Worm (Caenorhabditis elegans) whole organism, L2 larva: ENCODE measurements around the gene npp-15.

Source experiments
- C34F6.9 ChIP-seq: fragments of 150-350 bp; optimal IDR thresholded peaks from 2 replicates; lab custom pipeline; 2014; ENCODE audit warnings: missing biosample characterization, missing genetic modification characterization
- elt-1 ChIP-seq: fragments of 150-350 bp; optimal IDR thresholded peaks from 2 replicates; lab custom pipeline; 2014; ENCODE audit warnings: missing biosample characterization, missing genetic modification characterization
- elt-3 ChIP-seq: sonication (generic microtip); optimal IDR thresholded peaks from 2 replicates; lab custom pipeline; 2017; ENCODE audit warnings: missing biosample characterization, missing genetic modification characterization
- lin-39 ChIP-seq: fragments of 150-350 bp; optimal IDR thresholded peaks from 2 replicates; lab custom pipeline; 2014; ENCODE audit warnings: missing biosample characterization, missing genetic modification reagents, missing genetic modification characterization
- mdl-1 ChIP-seq, 2 experiments: fragments of 150-350 bp in 1 of 2; sonication (generic microtip) in 1 of 2; optimal IDR thresholded peaks; 2 replicates each; lab custom pipeline; 2017; ENCODE audit warnings: missing biosample characterization in 2 of 2, missing genetic modification characterization in 2 of 2
- nhr-12 ChIP-seq: fragments of 150-350 bp; optimal IDR thresholded peaks from 2 replicates; lab custom pipeline; 2014; ENCODE audit warnings: missing biosample characterization, missing genetic modification characterization
- unc-62 ChIP-seq: fragments of 150-350 bp; optimal IDR thresholded peaks from 2 replicates; lab custom pipeline; 2014; ENCODE audit warnings: missing biosample characterization, missing genetic modification reagents, missing genetic modification characterization

- no peak for TF ChIP-seq elt-1 (tag; lab: Kevin White, UChicago)
- peak; percentile 74 for TF ChIP-seq C34F6.9 (tag; lab: Kevin White, UChicago)
- no peak for TF ChIP-seq elt-3 (tag; lab: Kevin White, UChicago)
- no peak for TF ChIP-seq unc-62 (GFP tag; lab: Kevin White, UChicago)
- no peak for TF ChIP-seq nhr-12 (tag; lab: Kevin White, UChicago)
- TF ChIP-seq lin-39 (tag; lab: Kevin White, UChicago) = no peak
- no peak for TF ChIP-seq mdl-1 (tag; optimal IDR thresholded peaks at IDR 0.05; lab: Kevin White, UChicago)
Measured at ce11 chrIII:7958085-7958484, 29.2 kb downstream of the npp-15 start, which contains the start of gene C29E4.11.
